Fruit fly (Drosophila melanogaster): ENCODE data around the gene HP1D3csd.

The HP1D3csd gene

dm6 chrX:19193336-19193735 is 3.3 kb downstream of the HP1D3csd start, which contains the start of the genes CG7914 and CG14194 (continued):
- TF ChIP-seq Awh (GFP tag; IDR thresholded peaks at IDR 0.05) (no peak), tup (GFP tag; optimal IDR thresholded peaks at IDR 0.05) (no peak), CHES-1-like (GFP tag; optimal IDR thresholded peaks at IDR 0.05) (no peak), CG7556 (GFP tag; optimal IDR thresholded peaks at IDR 0.05) (no peak), jumu (GFP tag; optimal IDR thresholded peaks at IDR 0.05) (no peak), insv (GFP tag; optimal IDR thresholded peaks at IDR 0.05) (no peak), pum (GFP tag; optimal IDR thresholded peaks at IDR 0.05) (no peak), vnd (GFP tag; IDR thresholded peaks at IDR 0.05; ENCODE audit: partially characterized antibody) (peak; percentile 80), repo (GFP tag; optimal IDR thresholded peaks at IDR 0.05) (no peak), CG1233 (GFP tag; optimal IDR thresholded peaks at IDR 0.05) (no peak), Sox102F (GFP tag; optimal IDR thresholded peaks at IDR 0.05) (no peak), CG9215 (GFP tag; IDR thresholded peaks at IDR 0.05) (no peak), CG33557 (GFP tag; optimal IDR thresholded peaks at IDR 0.05) (no peak), eve (GFP tag; optimal IDR thresholded peaks at IDR 0.05) (no peak), CoRest (tag; optimal IDR thresholded peaks at IDR 0.05) (peak; percentile 14), CG13287 (GFP tag; IDR thresholded peaks at IDR 0.05; ENCODE audit: partially characterized antibody) (peak; percentile 81), CG6272 (GFP tag; IDR thresholded peaks at IDR 0.05) (no peak), CG10654 (GFP tag; optimal IDR thresholded peaks at IDR 0.05) (no peak), dan (GFP tag; IDR thresholded peaks at IDR 0.05) (no peak), Oli (tag; optimal IDR thresholded peaks at IDR 0.05) (no peak), CG17385 (GFP tag; optimal IDR thresholded peaks at IDR 0.05) (no peak), fru (optimal IDR thresholded peaks at IDR 0.05) (no peak), disco-r (GFP tag; optimal IDR thresholded peaks at IDR 0.05) (no peak), Camta (GFP tag; optimal IDR thresholded peaks at IDR 0.05) (no peak), seq (GFP tag; IDR thresholded peaks at IDR 0.05) (no peak), CG7271 (tag; optimal IDR thresholded peaks at IDR 0.05) (no peak), prd (optimal IDR thresholded peaks at IDR 0.05) (no peak), prd (GFP tag; IDR thresholded peaks at IDR 0.05) (no peak), CG7963 (GFP tag; IDR thresholded peaks at IDR 0.05; ENCODE audit: partially characterized antibody) (peak; percentile 84), so (GFP tag; IDR thresholded peaks at IDR 0.05) (no peak), Sry-β (GFP tag; optimal IDR thresholded peaks at IDR 0.05) (peak; percentile 92), CG32772 (GFP tag; IDR thresholded peaks at IDR 0.05) (no peak), Neu2 (GFP tag; optimal IDR thresholded peaks at IDR 0.05; ENCODE audit: borderline replicate concordance) (no peak), CG34376 (GFP tag; optimal IDR thresholded peaks at IDR 0.05) (peak; percentile 2), mam (GFP tag; optimal IDR thresholded peaks at IDR 0.05) (no peak), CG17912 (GFP tag; optimal IDR thresholded peaks at IDR 0.05) (no peak), CG14014 (GFP tag; IDR thresholded peaks at IDR 0.05) (no peak), Dll (GFP tag; IDR thresholded peaks at IDR 0.05; ENCODE audit: partially characterized antibody) (peak; percentile 77), CG17186 (GFP tag; optimal IDR thresholded peaks at IDR 0.05) (peak; percentile 47), CG7928 (GFP tag; optimal IDR thresholded peaks at IDR 0.05) (no peak), odd (GFP tag; optimal IDR thresholded peaks at IDR 0.05) (no peak), HHEX (GFP tag; optimal IDR thresholded peaks at IDR 0.05) (no peak), CG10565 (GFP tag; optimal IDR thresholded peaks at IDR 0.05) (no peak), Myb (GFP tag; optimal IDR thresholded peaks at IDR 0.05) (no peak), pzg (GFP tag; optimal IDR thresholded peaks at IDR 0.05) (peak; percentile 69), Scr (GFP tag; IDR thresholded peaks at IDR 0.05; ENCODE audit: partially characterized antibody) (peak; percentile 75), Nf-YB (GFP tag; optimal IDR thresholded peaks at IDR 0.05) (no peak), CG2129 (GFP tag; IDR thresholded peaks at IDR 0.05; ENCODE audit: partially characterized antibody) (no peak), CG14050 (GFP tag; IDR thresholded peaks at IDR 0.05) (no peak), GATAe (GFP tag; conservative IDR thresholded peaks at IDR 0.05) (no peak), z (GFP tag; IDR thresholded peaks at IDR 0.05) (no peak), CG4820 (GFP tag; optimal IDR thresholded peaks at IDR 0.05) (no peak)
